Worm (Caenorhabditis elegans): ENCODE data around the gene F14D2.8.

- TF ChIP-seq mdl-1 (tag; optimal IDR thresholded peaks at IDR 0.05): no peak
- TF ChIP-seq nhr-71 (tag; optimal IDR thresholded peaks at IDR 0.05): no peak
- TF ChIP-seq ama-1 (optimal IDR thresholded peaks at IDR 0.05): no peak
- no peak for TF ChIP-seq fos-1 (tag; optimal IDR thresholded peaks at IDR 0.05)
Measured at ce11 chrII:3341989-3342388, 7.7 kb downstream of the F14D2.8 start, which contains the start of gene F14D2.11.
